Fruit fly (Drosophila melanogaster): ENCODE data around the gene CG10561.

CG10561 gene

dm6 chr2L:19138361-19139041 is 24.3 kb downstream of the CG10561 start:
- TF ChIP-seq dpn (GFP tag; optimal IDR thresholded peaks at IDR 0.05) = peak in 1 of 2 experiments; percentile 21
- TF ChIP-seq Optix (GFP tag; IDR thresholded peaks at IDR 0.05) = 0 out of 3 replicates have a peak, but pooled peaks have one; percentile 21
- TF ChIP-seq Mad (GFP tag; optimal IDR thresholded peaks at IDR 0.05) = no peak
- peak; percentile 45 for TF ChIP-seq CG15601 (tag; optimal IDR thresholded peaks at IDR 0.05)
- TF ChIP-seq CG14050 (GFP tag; IDR thresholded peaks at IDR 0.05) = no peak
- no peak for TF ChIP-seq CG9876 (GFP tag; optimal IDR thresholded peaks at IDR 0.05)
- peak; percentile 43 for TF ChIP-seq CG10979 (tag; optimal IDR thresholded peaks at IDR 0.05)
- no peak for TF ChIP-seq repo (GFP tag; optimal IDR thresholded peaks at IDR 0.05)
- TF ChIP-seq NC2α (GFP tag; optimal IDR thresholded peaks at IDR 0.05) = no peak
- no peak for TF ChIP-seq CG8290 (GFP tag; optimal IDR thresholded peaks at IDR 0.05)
- TF ChIP-seq CG8290 (tag; optimal IDR thresholded peaks at IDR 0.05) = peak in 1 of 2 experiments; percentile 9
- peak; percentile 17 for TF ChIP-seq gcm (GFP tag; optimal IDR thresholded peaks at IDR 0.05)
- peak; percentile 70 for TF ChIP-seq pfk (GFP tag; optimal IDR thresholded peaks at IDR 0.05)
- TF ChIP-seq unc-4 (GFP tag; IDR thresholded peaks at IDR 0.05; ENCODE audit: partially characterized antibody) = no peak
- TF ChIP-seq CG30020 (tag; optimal IDR thresholded peaks at IDR 0.05) = no peak
- TF ChIP-seq grn (GFP tag; optimal IDR thresholded peaks at IDR 0.05) = no peak
- TF ChIP-seq Asciz (GFP tag; optimal IDR thresholded peaks at IDR 0.05) = peak; percentile 34
- TF ChIP-seq Oli (tag; optimal IDR thresholded peaks at IDR 0.05) = peak; percentile 30
- TF ChIP-seq CG2712 (tag; optimal IDR thresholded peaks at IDR 0.05) = peak; percentile 47
- no peak for TF ChIP-seq CG11398 (GFP tag; optimal IDR thresholded peaks at IDR 0.05)
- TF ChIP-seq CG15269 (tag; optimal IDR thresholded peaks at IDR 0.05) = peak; percentile 19
- TF ChIP-seq CG30403 (GFP tag; optimal IDR thresholded peaks at IDR 0.05) = peak; percentile 13
- no peak for TF ChIP-seq CG3995 (GFP tag; optimal IDR thresholded peaks at IDR 0.05)
- TF ChIP-seq Blimp-1 (GFP tag; optimal IDR thresholded peaks at IDR 0.05) = peak; percentile 15
- no peak for TF ChIP-seq lov (optimal IDR thresholded peaks at IDR 0.05)
- peak; percentile 32; the same call in 1 of the 3 replicates for TF ChIP-seq lov (GFP tag; IDR thresholded peaks at IDR 0.05)
- TF ChIP-seq CG7556 (GFP tag; optimal IDR thresholded peaks at IDR 0.05) = peak; percentile 62
- TF ChIP-seq abd-A (tag; optimal IDR thresholded peaks at IDR 0.05) = peak; percentile 57
- TF ChIP-seq NfI (GFP tag; optimal IDR thresholded peaks at IDR 0.05) = peak; percentile 17
- TF ChIP-seq CG18262 (tag; optimal IDR thresholded peaks at IDR 0.05) = peak; percentile 42
- peak; percentile 58 for TF ChIP-seq Kr (GFP tag; optimal IDR thresholded peaks at IDR 0.05)
- TF ChIP-seq CG2120 (GFP tag; optimal IDR thresholded peaks at IDR 0.05) = no peak
- peak; percentile 17 for TF ChIP-seq BtbVII (GFP tag; optimal IDR thresholded peaks at IDR 0.05)
- peak; percentile 41; the same call in 1 of the 3 replicates for TF ChIP-seq CG17361 (GFP tag; IDR thresholded peaks at IDR 0.05)
- TF ChIP-seq bsh (GFP tag; optimal IDR thresholded peaks at IDR 0.05) = peak in 1 of 2 experiments; percentile 28
- TF ChIP-seq klu (GFP tag; IDR thresholded peaks at IDR 0.05) = no peak
- peak; percentile 13; the same call in 1 of the 2 replicates for TF ChIP-seq lmd (GFP tag; IDR thresholded peaks at IDR 0.05)
- TF ChIP-seq org-1 (GFP tag; optimal IDR thresholded peaks at IDR 0.05) = peak; percentile 21
- no peak for TF ChIP-seq Deaf1 (tag; optimal IDR thresholded peaks at IDR 0.05)
- peak; percentile 20 for TF ChIP-seq CG12391 (tag; optimal IDR thresholded peaks at IDR 0.05)
- peak; percentile 32 for TF ChIP-seq CG6254 (GFP tag; optimal IDR thresholded peaks at IDR 0.05)
- TF ChIP-seq nmo (GFP tag; optimal IDR thresholded peaks at IDR 0.05) = peak; percentile 9
- TF ChIP-seq Xrp1 (GFP tag; IDR thresholded peaks at IDR 0.05) = peak; percentile 19; the same call in 1 of the 2 replicates
- TF ChIP-seq row (GFP tag; IDR thresholded peaks at IDR 0.05) = peak; percentile 33; the same call in 1 of the 3 replicates
- no peak for TF ChIP-seq disco-r (GFP tag; optimal IDR thresholded peaks at IDR 0.05)
- peak; percentile 38 for TF ChIP-seq CG7839 (tag; optimal IDR thresholded peaks at IDR 0.05)
- no peak for TF ChIP-seq CG9797 (GFP tag; optimal IDR thresholded peaks at IDR 0.05)
- peak; percentile 14 for TF ChIP-seq CG13894 (tag; optimal IDR thresholded peaks at IDR 0.05)
- TF ChIP-seq so (GFP tag; IDR thresholded peaks at IDR 0.05) = 0 out of 3 replicates have a peak, but pooled peaks have one; percentile 27

Data from whole organism, embryonic.